Fruit fly (Drosophila melanogaster) whole organism, pupa: ENCODE results near the gene fy.

Source experiments
- CG14655 ChIP-seq: fragments of 200-800 bp; sonication (Bioruptor generic); optimal IDR thresholded peaks from 3 replicates; lab custom pipeline; 2017; ENCODE audit warnings: mild to moderate bottlenecking, missing biosample characterization, missing genetic modification reagents, missing genetic modification characterization
- CG15710 ChIP-seq: fragments of 200-800 bp; sonication (Bioruptor generic); optimal IDR thresholded peaks from 2 replicates; lab custom pipeline; 2018; ENCODE audit warnings: missing biosample characterization, mild to moderate bottlenecking, missing genetic modification characterization, moderate library complexity
- CG17806 ChIP-seq: fragments of 200-800 bp; sonication (Bioruptor generic); optimal IDR thresholded peaks from 2 replicates; lab custom pipeline; 2018; ENCODE audit warnings: missing biosample characterization, mild to moderate bottlenecking, missing genetic modification characterization, moderate library complexity
- CG32121 ChIP-seq: fragments of 200-800 bp; sonication (Bioruptor generic); IDR thresholded peaks from 2 replicates; pipeline ENCODE4 v1.3.6; 2022; ENCODE audit warnings: missing biosample characterization, missing genetic modification characterization
- CG4496 ChIP-seq: fragments of 200-800 bp; sonication (Bioruptor generic); IDR thresholded peaks from 3 replicates; pipeline ENCODE4 v1.3.6; 2022; ENCODE audit warnings: missing biosample characterization, missing genetic modification characterization
- Ets98B ChIP-seq: fragments of 200-800 bp; sonication (Bioruptor generic); IDR thresholded peaks from 2 replicates; pipeline ENCODE4 v1.3.6; 2022; ENCODE audit warnings: missing biosample characterization, missing genetic modification characterization

dm6 chr2L:8420259-8420930 lies 17.3 kb upstream of the fy start:
- TF ChIP-seq CG14655 (GFP tag; lab: Kevin White, UChicago) = peak; percentile 22
- TF ChIP-seq CG4496 (GFP tag; lab: Robert Waterston, UW) = peak; percentile 57; the same call in 1 of the 3 replicates
- no peak for TF ChIP-seq Ets98B (GFP tag; lab: Robert Waterston, UW)
- TF ChIP-seq CG17806 = peak; percentile 24
- peak; percentile 11 for TF ChIP-seq CG15710 (tag; lab: Kevin White, UChicago)
- TF ChIP-seq CG32121 (GFP tag; lab: Robert Waterston, UW) = no peak
